Fruit fly (Drosophila melanogaster): ENCODE data around the gene Vps16B.

DNA sequence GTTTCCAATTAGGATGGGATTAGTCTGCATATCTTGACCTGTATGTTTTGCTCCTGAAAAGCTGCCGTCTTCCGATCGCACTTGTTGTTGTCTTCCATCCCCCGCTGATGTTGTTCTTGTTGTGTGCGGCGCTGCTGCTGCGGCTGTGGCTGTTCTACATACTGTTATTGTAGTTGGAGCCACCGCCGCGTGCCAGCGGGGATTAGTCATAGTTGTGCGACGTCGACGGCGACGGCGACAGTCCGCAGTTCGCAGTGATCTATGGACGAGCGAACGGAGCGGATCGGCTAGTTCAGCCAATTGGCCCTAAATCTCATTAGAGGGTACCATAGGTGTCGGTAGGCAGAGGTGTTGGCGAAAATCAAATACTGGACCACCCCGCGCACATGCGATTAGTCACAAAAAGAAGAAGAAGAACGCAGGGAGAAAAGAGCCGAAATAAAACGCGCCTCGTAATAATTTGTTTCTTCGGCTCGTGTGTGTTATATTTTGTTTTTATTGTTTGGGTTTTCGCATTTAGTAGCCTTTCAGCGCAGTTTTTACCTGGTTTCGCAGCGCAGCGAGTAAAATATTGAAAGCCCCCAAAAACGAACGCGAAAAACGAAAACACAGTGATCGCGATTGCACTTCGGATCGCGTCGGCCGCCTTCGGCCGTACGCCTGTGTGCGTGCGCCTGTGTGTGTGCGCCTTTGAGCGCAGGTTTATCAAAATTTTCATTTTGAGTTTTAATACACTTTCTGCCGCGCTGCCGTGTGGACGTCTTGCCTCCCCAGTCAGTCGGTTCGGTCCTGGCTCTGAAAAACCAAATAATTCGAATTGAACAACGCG lies 50.8 kb downstream of the Vps16B start, which contains the start of gene kay:
- TF ChIP-seq CTCF (GFP tag; optimal IDR thresholded peaks at IDR 0.05) (no peak), CG12744 (GFP tag; optimal IDR thresholded peaks at IDR 0.05) (no peak)

Data from whole organism, embryonic.